Worm (Caenorhabditis elegans): ENCODE measurements around the gene glf-1.

The glf-1 gene

DNA sequence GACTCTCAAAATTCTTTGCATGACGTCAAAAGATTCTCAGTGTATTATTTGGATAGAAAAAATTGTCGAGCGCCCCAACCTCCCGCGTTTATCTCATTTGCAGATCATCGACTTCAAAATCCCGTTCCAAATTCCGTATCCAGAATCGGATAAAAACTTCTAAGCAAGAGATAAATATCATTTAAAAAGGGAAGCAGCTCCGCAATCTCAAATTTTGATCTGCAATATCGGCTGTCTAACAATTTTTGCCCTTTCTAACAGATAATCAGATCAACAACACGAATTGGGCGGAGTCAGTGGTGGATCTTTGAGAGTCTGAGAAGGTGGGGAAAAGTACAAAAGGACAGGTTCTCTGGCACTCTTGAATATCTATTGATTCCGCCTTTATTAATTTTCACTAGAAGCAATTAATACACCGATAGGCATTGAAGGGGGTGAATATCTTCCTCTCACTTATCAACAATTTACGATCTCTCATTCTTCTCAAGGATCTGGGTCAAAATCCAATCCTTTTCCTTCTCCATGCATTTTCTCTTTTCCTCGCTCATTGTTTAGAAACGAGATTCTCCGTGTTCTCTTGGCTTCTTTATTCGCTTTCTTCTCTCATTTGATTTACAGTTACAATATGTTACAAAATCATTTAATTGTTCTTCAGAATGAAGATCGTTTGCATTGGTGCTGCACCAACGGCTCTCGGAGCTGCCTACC lies at the start of gene glf-1:
TSS of gene glf-1 (plus strand) at position 656 of the 708 bp plus-strand sequence.
- no peak for TF ChIP-seq zfp-2 (tag; optimal IDR thresholded peaks at IDR 0.05)
- peak in 1 of 2 experiments; percentile 29 for TF ChIP-seq unc-62 (GFP tag; optimal IDR thresholded peaks at IDR 0.05 in 1 of 2)
- no peak for TF ChIP-seq unc-62 (tag; optimal IDR thresholded peaks at IDR 0.05)

DNA sequence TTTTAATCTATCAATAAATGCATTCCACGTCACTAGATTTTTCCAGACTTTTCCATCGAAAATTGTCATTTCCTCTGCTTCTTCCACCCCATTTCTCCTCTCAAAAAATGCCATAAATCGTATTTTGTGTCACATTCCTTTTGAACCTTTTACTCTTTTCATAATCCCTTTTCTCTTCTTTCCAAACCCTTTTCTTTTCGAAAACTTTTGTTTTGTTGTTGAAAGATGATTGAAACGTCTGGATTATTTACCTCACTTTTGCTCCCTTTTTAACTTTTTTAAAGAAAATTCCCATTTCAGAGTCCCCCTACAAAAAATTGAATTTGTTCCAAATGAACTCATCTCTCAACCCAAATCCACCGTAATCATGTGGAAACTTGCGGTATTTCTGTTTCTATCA lies 46.5 kb upstream of the glf-1 start, which contains the start of gene C06E7.2:
TSS of gene C06E7.2 (plus strand) at position 301 of the 400 bp plus-strand sequence.
- no peak for TF ChIP-seq php-3 (GFP tag; IDR thresholded peaks at IDR 0.05)
- TF ChIP-seq snpc-1.2 (GFP tag; IDR thresholded peaks at IDR 0.05): no peak
- TF ChIP-seq ctbp-1 (GFP tag; IDR thresholded peaks at IDR 0.05): no peak
- TF ChIP-seq nhr-25 (tag; optimal IDR thresholded peaks at IDR 0.05; ENCODE audit: borderline replicate concordance, insufficient read depth): no peak
- TF ChIP-seq hmg-1.1 (GFP tag; IDR thresholded peaks at IDR 0.05): no peak
- no peak for TF ChIP-seq skn-1 (tag; optimal IDR thresholded peaks at IDR 0.05)
- TF ChIP-seq ceh-44 (GFP tag; IDR thresholded peaks at IDR 0.05): no peak
- TF ChIP-seq hlh-11 (tag; optimal IDR thresholded peaks at IDR 0.05): no peak
- no peak for TF ChIP-seq nhr-42 (GFP tag; IDR thresholded peaks at IDR 0.05)
- TF ChIP-seq dmd-8 (GFP tag; IDR thresholded peaks at IDR 0.05): no peak
- TF ChIP-seq tra-1 (GFP tag; IDR thresholded peaks at IDR 0.05): no peak
- TF ChIP-seq zip-11 (GFP tag; IDR thresholded peaks at IDR 0.05): no peak
- TF ChIP-seq zfp-3 (GFP tag; conservative IDR thresholded peaks at IDR 0.05): no peak
- TF ChIP-seq ceh-28 (tag; optimal IDR thresholded peaks at IDR 0.05): no peak

DNA sequence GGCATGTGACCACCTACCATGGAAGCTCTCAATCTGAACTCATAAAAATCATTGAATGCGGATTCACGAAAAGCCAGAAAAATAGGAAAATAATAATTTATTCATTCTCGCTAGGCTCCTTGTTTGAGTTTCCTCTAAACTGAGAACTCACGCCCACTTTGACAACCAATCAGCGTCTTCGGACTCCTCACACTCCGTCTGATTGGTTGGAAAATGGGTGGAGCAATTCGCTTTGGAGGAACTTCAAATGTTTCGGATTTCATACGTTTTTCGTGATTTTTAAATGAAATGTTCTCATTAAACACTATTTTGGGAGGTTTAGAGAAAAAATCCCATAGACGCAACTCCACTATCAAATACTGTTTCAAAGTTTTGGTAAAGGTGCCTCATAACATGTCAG lies 42.7 kb upstream of the glf-1 start:
- TF ChIP-seq nhr-41 (GFP tag; IDR thresholded peaks at IDR 0.05): no peak
- TF ChIP-seq aha-1 (tag): peak; percentile 5

DNA sequence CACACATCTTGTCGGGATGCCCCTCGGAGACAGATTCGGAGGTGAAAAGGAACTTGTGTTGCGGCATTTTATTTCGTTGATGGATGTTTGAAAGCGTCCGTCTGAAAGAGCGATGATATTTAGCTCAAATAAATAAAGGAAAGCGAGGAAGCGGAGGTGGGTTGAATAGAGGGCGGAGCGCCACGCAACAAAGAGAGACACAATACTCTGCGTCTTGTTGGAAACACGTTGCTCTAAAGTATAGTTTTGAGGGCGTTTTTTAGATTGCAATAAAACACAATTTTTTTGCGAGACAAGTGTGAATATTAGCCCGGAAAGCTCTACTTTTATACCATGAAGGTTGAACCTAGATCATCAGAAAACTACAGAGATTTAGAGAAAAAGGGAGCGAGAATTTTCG lies 39.4 kb upstream of the glf-1 start, which contains the start of gene sams-4:
TSS of gene sams-4 (minus strand) at position 101 of the 400 bp plus-strand sequence.
- no peak for TF ChIP-seq lin-39 (tag; optimal IDR thresholded peaks at IDR 0.05)
- no peak for TF ChIP-seq zag-1 (tag; optimal IDR thresholded peaks at IDR 0.05)
- no peak for TF ChIP-seq ceh-28 (tag; optimal IDR thresholded peaks at IDR 0.05)
- no peak for TF ChIP-seq duxl-1 (tag; optimal IDR thresholded peaks at IDR 0.05; ENCODE audit: poor library complexity)
- no peak for TF ChIP-seq zfp-2 (tag; optimal IDR thresholded peaks at IDR 0.05)
- TF ChIP-seq snpc-4 (tag; optimal IDR thresholded peaks at IDR 0.05): no peak
- TF ChIP-seq lir-3 (tag; optimal IDR thresholded peaks at IDR 0.05): no peak
- TF ChIP-seq mep-1 (tag; optimal IDR thresholded peaks at IDR 0.05): no peak
- no peak for TF ChIP-seq ces-1 (GFP tag; optimal IDR thresholded peaks at IDR 0.05)
- TF ChIP-seq vab-7 (GFP tag; IDR thresholded peaks at IDR 0.05): no peak
- TF ChIP-seq spr-1 (tag; optimal IDR thresholded peaks at IDR 0.05): no peak
- no peak for TF ChIP-seq F44E2.7 (GFP tag; IDR thresholded peaks at IDR 0.05)

DNA sequence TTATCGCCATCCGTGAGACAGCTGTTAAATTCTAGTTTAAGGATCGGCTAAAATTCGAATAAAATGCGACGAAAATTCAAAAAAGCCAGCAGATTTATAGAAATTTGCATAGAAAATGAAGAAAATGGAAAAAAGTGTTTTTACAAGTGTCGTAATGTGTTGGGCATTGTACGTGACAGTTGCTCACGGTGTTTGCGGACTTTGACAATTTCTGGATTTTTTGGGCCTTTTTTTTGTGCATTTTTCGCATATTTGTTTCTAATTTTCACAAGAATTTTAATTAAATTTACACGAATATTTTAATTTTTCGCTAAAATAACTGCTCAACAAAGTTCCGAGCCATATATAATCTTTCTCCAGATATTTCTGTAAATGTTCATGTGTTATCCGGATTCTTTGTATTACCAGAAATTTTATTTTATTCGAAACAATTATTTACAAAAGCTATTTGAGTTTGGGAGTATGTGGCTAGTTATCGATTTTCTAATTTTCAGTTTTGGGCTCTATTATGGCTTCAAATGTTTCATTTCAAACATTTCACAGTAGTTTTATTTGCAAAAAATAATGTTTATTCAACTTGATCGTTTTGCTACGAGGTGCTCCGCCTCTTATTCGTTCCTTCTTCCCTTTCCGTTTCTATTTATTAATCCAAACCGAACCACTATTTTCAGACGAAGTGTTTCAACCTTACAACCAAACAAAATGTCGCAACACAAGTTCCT lies 37.5 kb upstream of the glf-1 start, which contains the start of gene sams-3:
TSS of gene sams-3 (plus strand) at position 672 of the 722 bp plus-strand sequence.
- TF ChIP-seq lsy-2 (tag; optimal IDR thresholded peaks at IDR 0.05): peak in 1 of 2 experiments; percentile 64
- TF ChIP-seq snpc-1.2 (GFP tag; IDR thresholded peaks at IDR 0.05): peak; percentile 62
- TF ChIP-seq hlh-30 (tag; optimal IDR thresholded peaks at IDR 0.05; ENCODE audit: insufficient read depth): peak; percentile 7
- peak; percentile 8; the same call in 1 of the 2 replicates for TF ChIP-seq lin-38 (GFP tag; IDR thresholded peaks at IDR 0.05)
- no peak for TF ChIP-seq Y48G9A.11 (GFP tag; IDR thresholded peaks at IDR 0.05)
- TF ChIP-seq dpl-1 (GFP tag; optimal IDR thresholded peaks at IDR 0.05): peak; percentile 57
- TF ChIP-seq pha-4 (GFP tag; IDR thresholded peaks at IDR 0.05): no peak
- TF ChIP-seq pha-4 (tag; optimal IDR thresholded peaks at IDR 0.05): peak; percentile 25
- TF ChIP-seq F44E2.7 (GFP tag; IDR thresholded peaks at IDR 0.05): no peak
- TF ChIP-seq mep-1 (tag; optimal IDR thresholded peaks at IDR 0.05): peak; percentile 36

Data from whole organism, L4 larva.